Fruit fly (Drosophila melanogaster) whole organism: Measurements from ENCODE around the gene CG7264.

Source experiments
- EcR ChIP-seq, 2 experiments: fragments of >200 bp; optimal IDR thresholded peaks; 2 replicates each; lab custom pipeline; 2017; ENCODE audit warnings: missing biosample characterization in 2 of 2, missing genetic modification characterization in 2 of 2, missing genetic modification reagents in 2 of 2
- pan ChIP-seq: fragments of >200 bp; optimal IDR thresholded peaks from 2 replicates; lab custom pipeline; 2017
- psq ChIP-seq: fragments of >200 bp; optimal IDR thresholded peaks from 2 replicates; lab custom pipeline; 2017

- TF ChIP-seq EcR (GFP tag; optimal IDR thresholded peaks at IDR 0.05; lab: Kevin White, UChicago) (no peak), pan (lab: Kevin White, UChicago) (no peak), psq (no peak)
Measured at dm6 chr3L:11862266-11862665, 33.4 kb downstream of the CG7264 start.
